Worm (Caenorhabditis elegans): ENCODE data around the gene hog-1.

The hog-1 gene

ce11 chrX:5837035-5837434 is 17.0 kb downstream of the hog-1 start (continued):
- no peak for TF ChIP-seq php-3 (GFP tag; IDR thresholded peaks at IDR 0.05)
- TF ChIP-seq lin-39 (tag; optimal IDR thresholded peaks at IDR 0.05): no peak
- no peak for TF ChIP-seq mdt-29 (GFP tag; IDR thresholded peaks at IDR 0.05)
- TF ChIP-seq unc-62 (GFP tag; optimal IDR thresholded peaks at IDR 0.05 in 1 of 2): peak in 1 of 2 experiments; percentile 97
- TF ChIP-seq unc-62 (tag; optimal IDR thresholded peaks at IDR 0.05): no peak
- no peak for TF ChIP-seq lin-15B (tag; optimal IDR thresholded peaks at IDR 0.05)
- no peak for TF ChIP-seq Y5F2A.4 (GFP tag; optimal IDR thresholded peaks at IDR 0.05)
- TF ChIP-seq ztf-7 (tag; optimal IDR thresholded peaks at IDR 0.05): no peak
- TF ChIP-seq pha-4 (GFP tag; IDR thresholded peaks at IDR 0.05): no peak
- no peak for TF ChIP-seq pha-4 (tag; optimal IDR thresholded peaks at IDR 0.05)
- no peak for TF ChIP-seq tag-97 (GFP tag; IDR thresholded peaks at IDR 0.05)
- no peak for TF ChIP-seq nhr-48 (tag; optimal IDR thresholded peaks at IDR 0.05)
- TF ChIP-seq spr-3 (GFP tag; optimal IDR thresholded peaks at IDR 0.05): no peak
- TF ChIP-seq hif-1 (tag; optimal IDR thresholded peaks at IDR 0.05): no peak
- no peak for TF ChIP-seq ceh-28 (tag; optimal IDR thresholded peaks at IDR 0.05)
- TF ChIP-seq zfp-3 (GFP tag; conservative IDR thresholded peaks at IDR 0.05): no peak
- no peak for TF ChIP-seq aly-2 (tag; optimal IDR thresholded peaks at IDR 0.05)
- TF ChIP-seq mes-2 (tag; optimal IDR thresholded peaks at IDR 0.05; ENCODE audit: poor library complexity, severe bottlenecking): no peak
- TF ChIP-seq saeg-2 (GFP tag; IDR thresholded peaks at IDR 0.05): no peak
- no peak for TF ChIP-seq zfp-2 (tag; optimal IDR thresholded peaks at IDR 0.05)
- peak; percentile 63 for TF ChIP-seq nhr-11 (tag; optimal IDR thresholded peaks at IDR 0.05)
- no peak for TF ChIP-seq T20F7.1 (GFP tag; optimal IDR thresholded peaks at IDR 0.05)
- peak in 1 of 2 experiments; percentile 12 for TF ChIP-seq mdl-1 (tag; optimal IDR thresholded peaks at IDR 0.05)
- no peak for TF ChIP-seq tra-1 (GFP tag; IDR thresholded peaks at IDR 0.05)
- TF ChIP-seq lin-13 (GFP tag; optimal IDR thresholded peaks at IDR 0.05): no peak
- peak in 1 of 2 experiments; percentile 50 for TF ChIP-seq lsy-2 (tag; optimal IDR thresholded peaks at IDR 0.05)
- no peak for TF ChIP-seq nhr-111 (GFP tag; optimal IDR thresholded peaks at IDR 0.05)
- no peak for TF ChIP-seq lim-7 (GFP tag; IDR thresholded peaks at IDR 0.05)
- TF ChIP-seq zag-1 (tag; optimal IDR thresholded peaks at IDR 0.05): no peak
- TF ChIP-seq ceh-20 (GFP tag; IDR thresholded peaks at IDR 0.05): no peak
- no peak for TF ChIP-seq unc-130 (GFP tag; optimal IDR thresholded peaks at IDR 0.05)
- TF ChIP-seq spr-1 (tag; optimal IDR thresholded peaks at IDR 0.05): no peak
- TF ChIP-seq F26F4.8 (GFP tag; conservative IDR thresholded peaks at IDR 0.05): no peak
- TF ChIP-seq ZK546.5 (tag; optimal IDR thresholded peaks at IDR 0.05): no peak
- TF ChIP-seq dve-1 (tag; optimal IDR thresholded peaks at IDR 0.05; ENCODE audit: insufficient read depth): no peak
- TF ChIP-seq dmd-6 (GFP tag; IDR thresholded peaks at IDR 0.05): peak; percentile 31; the same call in 1 of the 2 replicates
- TF ChIP-seq ceh-62 (tag; optimal IDR thresholded peaks at IDR 0.05): no peak
- no peak for TF ChIP-seq mep-1 (tag; optimal IDR thresholded peaks at IDR 0.05)
- no peak for TF ChIP-seq jun-1 (tag; optimal IDR thresholded peaks at IDR 0.05)
- TF ChIP-seq cey-2 (tag; optimal IDR thresholded peaks at IDR 0.05; ENCODE audit: borderline replicate concordance, insufficient read depth): no peak
- TF ChIP-seq snpc-1.2 (GFP tag; IDR thresholded peaks at IDR 0.05): no peak
- TF ChIP-seq F37D6.2 (tag; optimal IDR thresholded peaks at IDR 0.05): no peak
- no peak for TF ChIP-seq Y75B8A.6 (GFP tag; IDR thresholded peaks at IDR 0.05)
- no peak for TF ChIP-seq zip-2 (tag; optimal IDR thresholded peaks at IDR 0.05)
- TF ChIP-seq egl-27 (tag; optimal IDR thresholded peaks at IDR 0.05): no peak
- TF ChIP-seq madf-9 (GFP tag; conservative IDR thresholded peaks at IDR 0.05): no peak
- TF ChIP-seq hlh-30 (tag; optimal IDR thresholded peaks at IDR 0.05; ENCODE audit: insufficient read depth): peak; percentile 61
- TF ChIP-seq hmg-1.1 (GFP tag; IDR thresholded peaks at IDR 0.05): no peak
- no peak for TF ChIP-seq ceh-44 (GFP tag; IDR thresholded peaks at IDR 0.05)
- TF ChIP-seq ZK337.2 (GFP tag; IDR thresholded peaks at IDR 0.05): no peak
- no peak for TF ChIP-seq attf-4 (tag; optimal IDR thresholded peaks at IDR 0.05)
- TF ChIP-seq daf-12 (tag; optimal IDR thresholded peaks at IDR 0.05): no peak
